Fruit fly (Drosophila melanogaster) whole organism, embryonic: ENCODE measurements around the gene CG13113.

Experiments
- CG12219 ChIP-seq: fragments of 200-800 bp; sonication (Bioruptor generic); optimal IDR thresholded peaks from 3 replicates; lab custom pipeline; 2018; ENCODE audit warnings: missing biosample characterization, mild to moderate bottlenecking, missing genetic modification characterization
- CG3065 ChIP-seq: fragments of 200-800 bp; sonication (Bioruptor generic); optimal IDR thresholded peaks from 2 replicates; lab custom pipeline; 2016; ENCODE audit warnings: missing biosample characterization, missing genetic modification characterization
- CG7987 ChIP-seq: fragments of 200-800 bp; sonication (Bioruptor generic); optimal IDR thresholded peaks from 2 replicates; lab custom pipeline; 2018; ENCODE audit warnings: missing biosample characterization, mild to moderate bottlenecking, missing genetic modification characterization, moderate library complexity
- CG9215 ChIP-seq: fragments of 200-800 bp; sonication (Bioruptor generic); IDR thresholded peaks from 2 replicates; pipeline ENCODE4 v1.3.6; 2022; ENCODE audit warnings: missing biosample characterization, missing genetic modification characterization
- Sry-δ ChIP-seq: fragments of 200-800 bp; sonication (Bioruptor generic); optimal IDR thresholded peaks from 2 replicates; lab custom pipeline; 2016; ENCODE audit warnings: missing biosample characterization, missing genetic modification characterization
- abd-A ChIP-seq: fragments of 200-800 bp; sonication (Bioruptor generic); optimal IDR thresholded peaks from 3 replicates; lab custom pipeline; 2019; ENCODE audit warnings: missing biosample characterization, mild to moderate bottlenecking, missing genetic modification characterization, moderate library complexity
- psq ChIP-seq: fragments of 200-800 bp; sonication (Bioruptor generic); optimal IDR thresholded peaks from 2 replicates; lab custom pipeline; 2017; ENCODE audit warnings: missing biosample characterization, missing genetic modification characterization

- TF ChIP-seq CG9215 (GFP tag; lab: Robert Waterston, UW), result no peak
- peak; percentile 87 for TF ChIP-seq CG3065 (GFP tag; lab: Kevin White, UChicago)
- peak; percentile 98 for TF ChIP-seq CG7987 (GFP tag; lab: Kevin White, UChicago)
- peak; percentile 64 for TF ChIP-seq abd-A
- peak; percentile 91 for TF ChIP-seq CG12219
- peak; percentile 65 for TF ChIP-seq psq
- TF ChIP-seq Sry-δ (GFP tag; lab: Kevin White, UChicago), result peak; percentile 49
Measured at dm6 chr2L:9525719-9526118, 18.3 kb upstream of the CG13113 start.
